Fruit fly (Drosophila melanogaster) whole organism, adult: ENCODE results near the gene sr.

Source experiments
- CG11617 ChIP-seq: fragments of 200-800 bp; sonication (Bioruptor generic); optimal IDR thresholded peaks from 2 replicates; lab custom pipeline; 2017; ENCODE audit warnings: mild to moderate bottlenecking, missing biosample characterization, missing genetic modification reagents, missing genetic modification characterization
- CG12768 ChIP-seq: fragments of 200-800 bp; sonication (Bioruptor generic); optimal IDR thresholded peaks from 2 replicates; lab custom pipeline; 2017; ENCODE audit warnings: missing biosample characterization, missing genetic modification characterization, mild to moderate bottlenecking, moderate library complexity, missing genetic modification reagents
- CG14711 ChIP-seq: fragments of 200-800 bp; sonication (Bioruptor generic); optimal IDR thresholded peaks from 2 replicates; lab custom pipeline; 2018; ENCODE audit warnings: missing biosample characterization, mild to moderate bottlenecking, missing genetic modification characterization, moderate library complexity
- CG1620 ChIP-seq: fragments of 200-800 bp; sonication (Bioruptor generic); optimal IDR thresholded peaks from 2 replicates; lab custom pipeline; 2016; ENCODE audit warnings: missing biosample characterization, missing genetic modification characterization
- CG33017 ChIP-seq: fragments of 200-800 bp; sonication (Bioruptor generic); optimal IDR thresholded peaks from 2 replicates; lab custom pipeline; 2018; ENCODE audit warnings: missing biosample characterization, mild to moderate bottlenecking, missing genetic modification characterization, moderate library complexity
- CG5204 ChIP-seq: fragments of 200-800 bp; sonication (Bioruptor generic); optimal IDR thresholded peaks from 2 replicates; lab custom pipeline; 2016; ENCODE audit warnings: missing biosample characterization, missing genetic modification characterization
- CG7045 ChIP-seq: fragments of 200-800 bp; sonication (Bioruptor generic); optimal IDR thresholded peaks from 2 replicates; lab custom pipeline; 2017; ENCODE audit warnings: missing biosample characterization, mild to moderate bottlenecking, missing genetic modification characterization
- CG7101 ChIP-seq: fragments of 200-800 bp; sonication (Bioruptor generic); optimal IDR thresholded peaks from 2 replicates; lab custom pipeline; 2018; ENCODE audit warnings: missing biosample characterization, mild to moderate bottlenecking, missing genetic modification characterization, moderate library complexity
- Clk ChIP-seq: fragments of 200-800 bp; sonication (Bioruptor generic); optimal IDR thresholded peaks from 2 replicates; lab custom pipeline; 2017; ENCODE audit warnings: missing biosample characterization, missing genetic modification characterization
- Crg-1 ChIP-seq: fragments of 200-800 bp; sonication (Bioruptor generic); optimal IDR thresholded peaks from 2 replicates; lab custom pipeline; 2016; ENCODE audit warnings: missing biosample characterization, missing genetic modification characterization
- Hr96 ChIP-seq: fragments of 200-800 bp; sonication (Bioruptor generic); optimal IDR thresholded peaks from 2 replicates; lab custom pipeline; 2016; ENCODE audit warnings: missing biosample characterization, missing genetic modification characterization
- Mnt ChIP-seq: fragments of 200-800 bp; sonication (Bioruptor generic); optimal IDR thresholded peaks from 2 replicates; lab custom pipeline; 2016; ENCODE audit warnings: missing biosample characterization, mild to moderate bottlenecking, missing genetic modification characterization
- bab1 ChIP-seq: fragments of 200-800 bp; sonication (Bioruptor generic); optimal IDR thresholded peaks from 3 replicates; lab custom pipeline; 2019; ENCODE audit warnings: missing biosample characterization, mild to moderate bottlenecking, missing genetic modification characterization, moderate library complexity
- cic ChIP-seq: fragments of 200-800 bp; sonication (Bioruptor generic); optimal IDR thresholded peaks from 2 replicates; lab custom pipeline; 2017; ENCODE audit warnings: missing biosample characterization, mild to moderate bottlenecking, missing genetic modification characterization, moderate library complexity
- cnc ChIP-seq, 2 experiments: fragments of >200 bp; optimal IDR thresholded peaks; 2 replicates each; lab custom pipeline; 2017
- kay ChIP-seq: fragments of 200-800 bp; sonication (Bioruptor generic); peaks from one replicate; lab custom pipeline; 2016; ENCODE audit warnings: missing biosample characterization, missing genetic modification characterization, borderline replicate concordance
- ovo ChIP-seq: fragments of 200-800 bp; sonication (Bioruptor generic); optimal IDR thresholded peaks from 2 replicates; lab custom pipeline; 2016; ENCODE audit warnings: missing biosample characterization, missing genetic modification characterization
- pad ChIP-seq: fragments of 200-800 bp; sonication (Bioruptor generic); optimal IDR thresholded peaks from 3 replicates; lab custom pipeline; 2017; ENCODE audit warnings: missing biosample characterization, missing genetic modification characterization, mild to moderate bottlenecking, moderate library complexity, missing genetic modification reagents
- tj ChIP-seq: fragments of 200-800 bp; sonication (Bioruptor generic); optimal IDR thresholded peaks from 3 replicates; lab custom pipeline; 2017; ENCODE audit warnings: missing biosample characterization, mild to moderate bottlenecking, missing genetic modification characterization, moderate library complexity
- toe ChIP-seq: fragments of 200-800 bp; sonication (Bioruptor generic); optimal IDR thresholded peaks from 2 replicates; lab custom pipeline; 2016; ENCODE audit warnings: missing biosample characterization, missing genetic modification characterization

The sr gene

DNA sequence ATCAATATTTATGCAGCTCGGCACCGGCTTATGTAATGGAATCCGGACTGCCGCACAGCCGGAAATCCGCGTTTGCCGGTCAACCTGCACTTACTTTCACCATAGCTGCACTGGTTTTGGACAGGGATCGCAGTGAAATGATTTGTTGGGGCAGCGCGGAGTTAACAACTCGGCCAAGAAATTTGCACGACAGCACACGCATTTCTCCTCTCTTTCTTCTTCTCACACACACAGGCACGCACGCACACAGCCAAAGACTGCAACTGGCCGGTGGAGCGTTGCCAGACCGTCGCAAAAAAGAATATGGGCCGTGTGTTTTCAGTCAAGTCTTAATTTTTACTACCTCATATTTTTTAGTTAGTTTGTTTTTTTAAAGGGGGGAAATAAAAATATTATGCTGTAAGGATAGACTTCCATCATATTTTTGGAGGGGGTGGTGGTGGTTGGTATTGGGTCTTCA lies 75.7 kb downstream of the sr start:
- TF ChIP-seq CG33017 (tag; lab: Kevin White, UChicago), result peak; percentile 11
- TF ChIP-seq Crg-1, result no peak
- no peak for TF ChIP-seq Clk
- peak; percentile 43 for TF ChIP-seq Mnt
- TF ChIP-seq tj (GFP tag; lab: Kevin White, UChicago), result peak; percentile 25

DNA sequence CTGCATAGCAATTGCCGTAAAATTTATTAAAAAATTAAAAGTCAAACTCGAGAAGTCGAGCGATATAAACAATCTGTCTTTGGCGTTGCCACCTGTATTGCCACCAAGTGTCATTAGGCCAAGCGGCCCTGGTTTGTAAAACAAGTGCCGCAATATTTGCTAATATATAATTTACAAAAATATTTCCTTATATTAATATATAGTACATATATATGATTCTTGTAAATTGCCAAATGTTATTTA lies 76.5 kb downstream of the sr start, which contains the start of the genes CG7215 and Prx5:
CG7215 (minus strand) TSS at position 101 of the 243 bp plus-strand sequence.
Prx5 (minus strand) TSS at position 101 of the 243 bp plus-strand sequence.
- TF ChIP-seq CG14711 (tag; lab: Kevin White, UChicago), result no peak
- no peak for TF ChIP-seq cic (GFP tag; lab: Kevin White, UChicago)
- TF ChIP-seq tj (GFP tag; lab: Kevin White, UChicago), result no peak
- no peak for TF ChIP-seq Hr96

DNA sequence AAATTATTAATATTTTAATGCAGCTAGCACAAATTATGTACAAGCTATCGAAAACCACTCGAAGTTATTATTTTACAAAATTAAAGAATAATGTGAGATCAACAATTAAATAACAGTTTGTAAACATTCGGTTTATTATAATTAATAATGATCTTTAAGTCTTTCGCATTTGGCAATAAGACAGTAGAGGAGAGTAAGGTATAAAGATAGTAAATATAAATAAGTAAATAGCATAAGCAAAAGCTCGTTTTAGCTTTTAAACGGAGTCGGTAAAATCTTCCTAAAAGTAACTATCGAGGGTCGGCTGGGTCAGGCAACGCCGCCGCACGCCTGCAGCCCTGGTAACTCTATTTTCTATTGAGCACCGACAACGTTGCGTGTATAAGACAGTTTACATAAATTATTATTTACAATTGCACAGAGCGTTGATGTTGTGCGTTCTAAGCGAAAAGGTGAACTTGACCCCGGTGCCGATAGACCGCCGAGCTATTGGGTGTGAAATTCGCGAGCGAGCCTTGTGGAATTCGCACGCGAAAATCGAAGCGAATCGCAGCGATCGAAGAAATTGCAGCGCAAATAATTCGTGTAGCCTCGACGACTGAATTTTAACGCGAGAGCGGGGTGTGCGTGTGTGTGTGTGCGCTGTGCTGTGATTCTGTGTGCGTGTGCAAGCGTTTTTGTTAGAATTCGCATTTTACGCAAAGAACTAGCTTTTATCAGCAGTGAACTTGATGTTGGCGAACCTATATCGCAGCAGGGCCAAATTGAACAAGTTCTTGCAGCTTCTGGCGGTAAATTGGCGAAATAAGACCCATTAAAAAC lies 77.0 kb downstream of the sr start, which contains the start of gene wrd:
wrd (plus strand) TSS at position 342 of the 822 bp plus-strand sequence.
- TF ChIP-seq CG12768 (GFP tag; lab: Kevin White, UChicago), result peak; percentile 14
- no peak for TF ChIP-seq cnc (optimal IDR thresholded peaks at IDR 0.05; lab: Kevin White, UChicago)
- no peak for TF ChIP-seq CG11617 (GFP tag; lab: Kevin White, UChicago)
- peak; percentile 26 for TF ChIP-seq ovo (GFP tag; lab: Kevin White, UChicago)
- TF ChIP-seq CG7101, result no peak
- peak; percentile 41 for TF ChIP-seq tj (GFP tag; lab: Kevin White, UChicago)
- peak; percentile 29 for TF ChIP-seq Hr96
- no peak for TF ChIP-seq CG7045
- no peak for TF ChIP-seq pad (GFP tag; lab: Kevin White, UChicago)
- TF ChIP-seq bab1 (GFP tag; lab: Kevin White, UChicago), result peak; percentile 29
- peak; percentile 27 for TF ChIP-seq CG1620 (GFP tag; lab: Kevin White, UChicago)
- peak; percentile 61 for TF ChIP-seq toe (GFP tag; lab: Kevin White, UChicago)
- no peak for TF ChIP-seq Clk
- TF ChIP-seq cic (GFP tag; lab: Kevin White, UChicago), result peak; percentile 54
- peak; percentile 46 for TF ChIP-seq CG5204 (GFP tag; lab: Kevin White, UChicago)
- peak; percentile 54 for TF ChIP-seq Mnt

dm6 chr3R:18168398-18168797 lies 77.8 kb downstream of the sr start:
- TF ChIP-seq Mnt, result no peak
- TF ChIP-seq Crg-1, result no peak
- no peak for TF ChIP-seq ovo (GFP tag; lab: Kevin White, UChicago)
- TF ChIP-seq CG7101, result peak; percentile 73
- peak; percentile 37 for TF ChIP-seq toe (GFP tag; lab: Kevin White, UChicago)
- peak; percentile 37 for TF ChIP-seq bab1 (GFP tag; lab: Kevin White, UChicago)
- peak; percentile 65 for TF ChIP-seq CG7045
- TF ChIP-seq Clk, result peak; percentile 66
- peak; percentile 82 for TF ChIP-seq CG12768 (GFP tag; lab: Kevin White, UChicago)
- peak; percentile 89 for TF ChIP-seq CG14711 (tag; lab: Kevin White, UChicago)
- TF ChIP-seq pad (GFP tag; lab: Kevin White, UChicago), result peak; percentile 17
- peak; percentile 22 for TF ChIP-seq cic (GFP tag; lab: Kevin White, UChicago)
- TF ChIP-seq CG11617 (GFP tag; lab: Kevin White, UChicago), result peak; percentile 13
- TF ChIP-seq cnc (optimal IDR thresholded peaks at IDR 0.05; lab: Kevin White, UChicago), result no peak
- TF ChIP-seq CG33017 (tag; lab: Kevin White, UChicago), result peak; percentile 25

DNA sequence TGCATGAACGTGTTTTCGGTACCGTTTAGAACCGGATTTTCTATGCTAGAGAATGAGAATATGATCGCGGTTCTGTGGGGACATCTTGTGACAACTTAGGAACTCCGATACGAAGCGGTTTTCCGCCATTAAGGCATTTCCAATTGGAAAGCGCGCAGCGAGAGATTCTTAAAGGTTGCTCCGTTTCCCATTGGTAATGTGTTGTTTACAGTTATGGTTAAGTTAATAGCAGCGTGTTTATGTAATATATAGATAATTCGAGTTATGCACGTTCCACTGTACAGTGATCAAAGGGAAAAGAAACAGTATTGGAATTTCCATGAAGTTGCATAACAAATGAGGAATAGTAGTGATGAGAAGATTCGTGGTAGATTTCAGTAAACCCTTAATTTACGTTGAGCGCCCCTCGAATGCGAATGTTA lies 78.3 kb downstream of the sr start:
- peak; percentile 47 for TF ChIP-seq ovo (GFP tag; lab: Kevin White, UChicago)
- TF ChIP-seq cic (GFP tag; lab: Kevin White, UChicago), result peak; percentile 47
- peak; percentile 54 for TF ChIP-seq CG7045
- no peak for TF ChIP-seq tj (GFP tag; lab: Kevin White, UChicago)
- peak; percentile 61 for TF ChIP-seq CG12768 (GFP tag; lab: Kevin White, UChicago)
- no peak for TF ChIP-seq Mnt
- TF ChIP-seq Hr96, result peak; percentile 6
- peak; percentile 42 for TF ChIP-seq CG33017 (tag; lab: Kevin White, UChicago)

DNA sequence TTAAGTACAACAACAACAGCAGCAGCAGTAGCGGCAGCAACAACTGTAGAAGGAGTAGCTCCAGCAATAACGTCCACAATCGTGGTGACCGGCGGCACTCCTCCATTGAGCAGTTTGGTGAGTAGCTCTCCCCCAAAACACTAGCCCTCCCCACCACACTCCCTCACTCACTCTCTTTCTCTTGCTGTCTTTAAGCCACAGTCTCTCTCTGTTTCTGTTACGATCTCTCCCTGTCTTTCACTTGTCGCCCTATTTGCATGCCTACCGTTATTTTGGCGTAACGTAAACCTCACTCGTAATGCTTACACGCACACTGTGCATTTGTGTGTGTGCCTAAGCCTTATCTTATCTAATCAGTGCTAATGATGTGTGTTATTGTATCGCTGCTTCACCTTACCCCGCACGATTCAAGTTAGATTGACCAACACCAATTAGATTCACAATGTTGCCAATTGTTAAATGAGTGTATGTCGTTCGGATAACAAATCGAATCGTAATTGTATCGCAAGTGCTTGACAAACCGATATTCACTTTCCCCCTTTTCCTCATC lies 79.5 kb downstream of the sr start:
- no peak for TF ChIP-seq Clk
- TF ChIP-seq CG12768 (GFP tag; lab: Kevin White, UChicago), result no peak
- TF ChIP-seq CG14711 (tag; lab: Kevin White, UChicago), result peak; percentile 32
- peak; percentile 42 for TF ChIP-seq cic (GFP tag; lab: Kevin White, UChicago)
- peak; percentile 86 for TF ChIP-seq ovo (GFP tag; lab: Kevin White, UChicago)
- TF ChIP-seq Crg-1, result no peak
- TF ChIP-seq Mnt, result peak; percentile 27
- TF ChIP-seq CG5204 (GFP tag; lab: Kevin White, UChicago), result no peak
- TF ChIP-seq tj (GFP tag; lab: Kevin White, UChicago), result no peak
- TF ChIP-seq bab1 (GFP tag; lab: Kevin White, UChicago), result no peak
- TF ChIP-seq CG1620 (GFP tag; lab: Kevin White, UChicago), result no peak
- TF ChIP-seq cnc (optimal IDR thresholded peaks at IDR 0.05; lab: Kevin White, UChicago), result no peak
- TF ChIP-seq CG11617 (GFP tag; lab: Kevin White, UChicago), result peak; percentile 2
- TF ChIP-seq CG7101, result peak; percentile 14
- TF ChIP-seq kay (GFP tag; lab: Kevin White, UChicago), result no peak
- TF ChIP-seq toe (GFP tag; lab: Kevin White, UChicago), result no peak
- peak; percentile 97 for TF ChIP-seq pad (GFP tag; lab: Kevin White, UChicago)
- no peak for TF ChIP-seq CG33017 (tag; lab: Kevin White, UChicago)
- TF ChIP-seq Hr96, result no peak
- TF ChIP-seq CG7045, result no peak
